Worm (Caenorhabditis elegans) whole organism, L4 larva: ENCODE data around the gene ifb-2.

Experiments
- F37D6.2 ChIP-seq: sonication (generic microtip); optimal IDR thresholded peaks from 2 replicates; lab custom pipeline; 2016; ENCODE audit warnings: mild to moderate bottlenecking, missing genetic modification characterization, missing compliant biosample characterization
- F49E8.2 ChIP-seq: sonication (generic microtip); optimal IDR thresholded peaks from 2 replicates; lab custom pipeline; 2016; ENCODE audit warnings: missing compliant biosample characterization, mild to moderate bottlenecking, missing genetic modification characterization, borderline replicate concordance
- T20F7.1 ChIP-seq: fragments of 200-800 bp; sonication (Bioruptor generic); optimal IDR thresholded peaks from 2 replicates; lab custom pipeline; 2018; ENCODE audit warnings: mild to moderate bottlenecking, missing genetic modification characterization, missing compliant biosample characterization
- Y105C5A.15 ChIP-seq: fragments of 200-800 bp; sonication (Bioruptor generic); IDR thresholded peaks from 2 replicates; pipeline ENCODE4 v1.3.6; 2022; ENCODE audit warnings: missing genetic modification characterization, missing compliant biosample characterization
- Y48G9A.11 ChIP-seq: fragments of 200-800 bp; sonication (Bioruptor generic); IDR thresholded peaks from 2 replicates; pipeline ENCODE4 v1.3.6; 2022; ENCODE audit warnings: missing genetic modification reagents, missing genetic modification characterization, missing compliant biosample characterization
- Y75B8A.6 ChIP-seq: fragments of 200-800 bp; sonication (Bioruptor generic); IDR thresholded peaks from 2 replicates; pipeline ENCODE4 v1.3.6; 2022; ENCODE audit warnings: missing genetic modification reagents, missing genetic modification characterization, missing compliant biosample characterization
- aha-1 ChIP-seq: fragments of 150-350 bp; peaks from one replicate; lab custom pipeline; 2014; ENCODE audit warnings: missing biosample characterization, missing genetic modification characterization
- aly-2 ChIP-seq: sonication (generic microtip); optimal IDR thresholded peaks from 2 replicates; lab custom pipeline; 2018; ENCODE audit warnings: missing biosample characterization, missing genetic modification characterization
- arid-1 ChIP-seq: fragments of 200-800 bp; sonication (Bioruptor generic); conservative IDR thresholded peaks from 2 replicates; pipeline ENCODE4 v1.3.6; 2022; ENCODE audit warnings: missing genetic modification reagents, missing genetic modification characterization, missing compliant biosample characterization
- ceh-28 ChIP-seq: fragments of 150-350 bp; optimal IDR thresholded peaks from 2 replicates; lab custom pipeline; 2014; ENCODE audit warnings: missing biosample characterization, missing genetic modification reagents, missing genetic modification characterization
- ceh-32 ChIP-seq: sonication (generic microtip); optimal IDR thresholded peaks from 2 replicates; lab custom pipeline; 2016; ENCODE audit warnings: mild to moderate bottlenecking, missing genetic modification characterization, missing compliant biosample characterization; ENCODE audit not compliant: poor library complexity
- ceh-62 ChIP-seq: sonication (generic microtip); optimal IDR thresholded peaks from 2 replicates; lab custom pipeline; 2017; ENCODE audit warnings: missing biosample characterization, missing genetic modification characterization
- ces-1 ChIP-seq: fragments of 150-350 bp; sonication (generic microtip); optimal IDR thresholded peaks from 4 replicates; lab custom pipeline; 2014; ENCODE audit warnings: missing biosample characterization, missing genetic modification reagents, missing genetic modification characterization
- daf-8 ChIP-seq: fragments of 200-800 bp; sonication (Bioruptor generic); IDR thresholded peaks from 2 replicates; pipeline ENCODE4 v1.3.6; 2022; ENCODE audit warnings: missing genetic modification characterization, missing compliant biosample characterization
- dmd-6 ChIP-seq: fragments of 200-800 bp; sonication (Bioruptor generic); IDR thresholded peaks from 2 replicates; pipeline ENCODE4 v1.3.6; 2022; ENCODE audit warnings: missing genetic modification reagents, missing genetic modification characterization, missing compliant biosample characterization
- dmd-8 ChIP-seq: fragments of 200-800 bp; sonication (Bioruptor generic); IDR thresholded peaks from 2 replicates; pipeline ENCODE4 v1.3.6; 2022; ENCODE audit warnings: missing genetic modification characterization, missing compliant biosample characterization
- dpl-1 ChIP-seq: fragments of 150-350 bp; optimal IDR thresholded peaks from 2 replicates; lab custom pipeline; 2014; ENCODE audit warnings: missing biosample characterization, missing genetic modification reagents, missing genetic modification characterization
- dve-1 ChIP-seq: sonication (generic microtip); optimal IDR thresholded peaks from 2 replicates; lab custom pipeline; 2017; ENCODE audit warnings: antibody characterized with exemption, mild to moderate bottlenecking, missing genetic modification characterization, missing compliant biosample characterization; ENCODE audit not compliant: insufficient read depth
- egl-27 ChIP-seq: sonication (generic microtip); optimal IDR thresholded peaks from 3 replicates; lab custom pipeline; 2017; ENCODE audit warnings: missing biosample characterization, missing genetic modification reagents, missing genetic modification characterization
- fos-1 ChIP-seq: fragments of 150-350 bp; optimal IDR thresholded peaks from 2 replicates; lab custom pipeline; 2014; ENCODE audit warnings: missing biosample characterization, missing genetic modification characterization
- hlh-11 ChIP-seq: fragments of 200-800 bp; sonication (Bioruptor generic); optimal IDR thresholded peaks from 2 replicates; lab custom pipeline; 2018; ENCODE audit warnings: mild to moderate bottlenecking, missing genetic modification characterization, missing compliant biosample characterization
- hlh-30 ChIP-seq: sonication (generic microtip); optimal IDR thresholded peaks from 2 replicates; lab custom pipeline; 2017; ENCODE audit warnings: antibody characterized with exemption, mild to moderate bottlenecking, missing genetic modification characterization, missing compliant biosample characterization; ENCODE audit not compliant: insufficient read depth
- hmg-1.1 ChIP-seq: fragments of 200-800 bp; sonication (Bioruptor generic); IDR thresholded peaks from 2 replicates; pipeline ENCODE4 v1.3.6; 2022; ENCODE audit warnings: missing genetic modification reagents, missing genetic modification characterization, missing compliant biosample characterization
- jun-1 ChIP-seq: fragments of 150-350 bp; optimal IDR thresholded peaks from 2 replicates; lab custom pipeline; 2014; ENCODE audit warnings: missing biosample characterization, missing genetic modification reagents, missing genetic modification characterization
- lin-1 ChIP-seq: fragments of 200-800 bp; sonication (Bioruptor generic); IDR thresholded peaks from 2 replicates; pipeline ENCODE4 v1.3.6; 2022; ENCODE audit warnings: missing genetic modification reagents, missing genetic modification characterization, missing compliant biosample characterization
- lin-29 ChIP-seq: fragments of 200-800 bp; sonication (Bioruptor generic); IDR thresholded peaks from 2 replicates; pipeline ENCODE4 v1.3.6; 2022; ENCODE audit warnings: missing genetic modification reagents, missing genetic modification characterization, missing compliant biosample characterization
- lin-38 ChIP-seq: fragments of 200-800 bp; sonication (Bioruptor generic); IDR thresholded peaks from 2 replicates; pipeline ENCODE4 v1.3.6; 2022; ENCODE audit warnings: missing genetic modification reagents, missing genetic modification characterization, missing compliant biosample characterization
- lin-39 ChIP-seq: fragments of 150-350 bp; optimal IDR thresholded peaks from 2 replicates; lab custom pipeline; 2014; ENCODE audit warnings: missing biosample characterization, missing genetic modification reagents, missing genetic modification characterization
- lsy-2 ChIP-seq, 2 experiments: fragments of 150-350 bp in 1 of 2; sonication (generic microtip) in 1 of 2; optimal IDR thresholded peaks; 2 replicates each; lab custom pipeline; 2014 to 2017; ENCODE audit warnings: missing biosample characterization in 2 of 2, missing genetic modification characterization in 2 of 2
- madf-9 ChIP-seq: fragments of 200-800 bp; sonication (Bioruptor generic); conservative IDR thresholded peaks from 2 replicates; pipeline ENCODE4 v1.3.6; 2022; ENCODE audit warnings: missing genetic modification reagents, missing genetic modification characterization, missing compliant biosample characterization
- mdt-29 ChIP-seq: fragments of 200-800 bp; sonication (Bioruptor generic); IDR thresholded peaks from 2 replicates; pipeline ENCODE4 v1.3.6; 2022; ENCODE audit warnings: missing genetic modification reagents, missing genetic modification characterization, missing compliant biosample characterization
- mxl-2 ChIP-seq: fragments of 200-800 bp; sonication (Bioruptor generic); conservative IDR thresholded peaks from 2 replicates; pipeline ENCODE4 v1.3.6; 2022; ENCODE audit warnings: missing genetic modification reagents, missing genetic modification characterization, missing compliant biosample characterization
- nhr-10 ChIP-seq: fragments of 150-350 bp; optimal IDR thresholded peaks from 2 replicates; lab custom pipeline; 2014; ENCODE audit warnings: missing biosample characterization, missing genetic modification characterization
- nhr-11 ChIP-seq: fragments of 150-350 bp; optimal IDR thresholded peaks from 2 replicates; lab custom pipeline; 2014; ENCODE audit warnings: missing biosample characterization, missing genetic modification characterization
- nhr-111 ChIP-seq: fragments of 200-800 bp; sonication (Bioruptor generic); optimal IDR thresholded peaks from 2 replicates; lab custom pipeline; 2018; ENCODE audit warnings: mild to moderate bottlenecking, missing genetic modification characterization, missing compliant biosample characterization
- nhr-28 ChIP-seq: fragments of 150-350 bp; optimal IDR thresholded peaks from 2 replicates; lab custom pipeline; 2014; ENCODE audit warnings: missing biosample characterization, missing genetic modification characterization
- pha-4 ChIP-seq, 2 experiments: fragments of 150-350 bp in 1 of 2; fragments of 200-800 bp in 1 of 2; sonication (Bioruptor generic) in 1 of 2; IDR thresholded peaks in 1 of 2; optimal IDR thresholded peaks in 1 of 2; 2 replicates each; pipeline versions ENCODE4 v1.3.6 to Lab custom; 2014 to 2022; ENCODE audit warnings: missing genetic modification characterization in 2 of 2, missing genetic modification reagents in 2 of 2, missing biosample characterization in 1 of 2, missing compliant biosample characterization in 1 of 2
- pqm-1 ChIP-seq: sonication (generic microtip); optimal IDR thresholded peaks from 2 replicates; lab custom pipeline; 2017; ENCODE audit warnings: missing biosample characterization, missing genetic modification characterization
- snpc-4 ChIP-seq: fragments of 150-350 bp; optimal IDR thresholded peaks from 2 replicates; lab custom pipeline; 2014; ENCODE audit warnings: missing biosample characterization, missing genetic modification characterization
- spr-1 ChIP-seq: sonication (generic microtip); optimal IDR thresholded peaks from 2 replicates; lab custom pipeline; 2016; ENCODE audit warnings: mild to moderate bottlenecking, missing genetic modification characterization, missing compliant biosample characterization
- spr-3 ChIP-seq: fragments of 200-800 bp; sonication (Bioruptor generic); optimal IDR thresholded peaks from 2 replicates; lab custom pipeline; 2018; ENCODE audit warnings: mild to moderate bottlenecking, missing genetic modification characterization, missing compliant biosample characterization
- tra-1 ChIP-seq: fragments of 200-800 bp; sonication (Bioruptor generic); IDR thresholded peaks from 2 replicates; pipeline ENCODE4 v1.3.6; 2022; ENCODE audit warnings: missing genetic modification reagents, missing genetic modification characterization, missing compliant biosample characterization
- unc-130 ChIP-seq: sonication (generic microtip); optimal IDR thresholded peaks from 2 replicates; lab custom pipeline; 2016; ENCODE audit warnings: missing genetic modification reagents, missing genetic modification characterization, missing compliant biosample characterization
- unc-39 ChIP-seq: sonication (generic microtip); optimal IDR thresholded peaks from 2 replicates; lab custom pipeline; 2017; ENCODE audit warnings: missing biosample characterization, missing genetic modification characterization
- vab-7 ChIP-seq: fragments of 200-800 bp; sonication (Bioruptor generic); IDR thresholded peaks from 2 replicates; pipeline ENCODE4 v1.3.6; 2022; ENCODE audit warnings: missing genetic modification reagents, missing genetic modification characterization, missing compliant biosample characterization
- zag-1 ChIP-seq: fragments of 150-350 bp; optimal IDR thresholded peaks from 2 replicates; lab custom pipeline; 2014; ENCODE audit warnings: missing biosample characterization, missing genetic modification characterization
- zfp-2 ChIP-seq: sonication (generic microtip); optimal IDR thresholded peaks from 2 replicates; lab custom pipeline; 2016; ENCODE audit warnings: mild to moderate bottlenecking, missing genetic modification characterization, missing compliant biosample characterization
- zfp-3 ChIP-seq: fragments of 200-800 bp; sonication (Bioruptor generic); conservative IDR thresholded peaks from 2 replicates; pipeline ENCODE4 v1.3.6; 2022; ENCODE audit warnings: missing genetic modification reagents, missing genetic modification characterization, missing compliant biosample characterization
- zip-11 ChIP-seq: fragments of 200-800 bp; sonication (Bioruptor generic); IDR thresholded peaks from 2 replicates; pipeline ENCODE4 v1.3.6; 2022; ENCODE audit warnings: missing genetic modification characterization, missing compliant biosample characterization
- zip-2 ChIP-seq: fragments of 150-350 bp; optimal IDR thresholded peaks from 2 replicates; lab custom pipeline; 2014; ENCODE audit warnings: missing biosample characterization, missing genetic modification characterization

ifb-2 gene

DNA sequence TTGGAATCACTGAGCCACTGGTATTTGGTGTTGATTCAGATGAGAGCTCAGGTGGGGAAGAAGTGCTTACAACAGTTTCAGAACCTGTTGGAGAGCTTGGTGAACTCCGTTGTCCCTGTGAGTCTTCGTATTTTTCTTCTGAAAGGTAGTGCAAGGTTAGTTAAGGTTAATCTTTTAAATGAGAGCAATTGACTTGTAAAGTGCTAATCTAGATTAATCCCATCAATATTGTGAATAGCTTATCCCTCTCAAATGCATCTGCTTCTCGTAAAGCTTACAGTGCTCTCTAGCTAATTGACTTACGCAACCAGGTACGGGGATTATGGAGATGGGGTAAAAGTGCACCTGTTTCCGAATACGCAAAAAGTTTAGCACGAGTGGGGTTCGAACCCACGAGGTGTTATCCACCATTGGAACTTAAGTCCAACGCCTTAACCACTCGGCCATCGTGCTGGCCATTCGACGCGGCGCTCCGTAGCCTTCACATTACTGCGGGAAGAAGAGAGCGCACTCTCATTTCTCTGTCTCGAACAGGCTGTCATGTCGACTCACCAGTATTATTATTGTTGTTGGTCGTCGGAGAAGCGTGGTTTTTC is 22.7 kb downstream of the ifb-2 start (continued):
- TF ChIP-seq lin-38 (GFP tag; lab: Robert Waterston, UW) (peak; percentile 72), T20F7.1 (GFP tag; lab: Kevin White, UChicago) (no peak), dve-1 (peak; percentile 41), arid-1 (GFP tag; lab: Robert Waterston, UW) (peak; percentile 72), aly-2 (tag; lab: Kevin White, UChicago) (no peak), unc-39 (tag; lab: Kevin White, UChicago) (no peak), zip-2 (no peak), vab-7 (peak; percentile 73), dmd-8 (GFP tag; lab: Robert Waterston, UW) (peak; percentile 67; the same call in 1 of the 2 replicates), spr-3 (GFP tag; lab: Kevin White, UChicago) (peak; percentile 1), aha-1 (tag; lab: Kevin White, UChicago) (peak; percentile 10), madf-9 (GFP tag; lab: Robert Waterston, UW) (peak; percentile 73), zfp-3 (GFP tag; lab: Robert Waterston, UW) (0 out of 2 replicates have a peak, but pooled peaks have one; percentile 54), mxl-2 (no peak), lin-29 (GFP tag; lab: Robert Waterston, UW) (0 out of 2 replicates have a peak, but pooled peaks have one; percentile 27), fos-1 (tag; lab: Kevin White, UChicago) (no peak), ceh-28 (tag; lab: Kevin White, UChicago) (no peak), mdt-29 (no peak), pqm-1 (tag; lab: Kevin White, UChicago) (no peak), egl-27 (tag; lab: Kevin White, UChicago) (no peak), nhr-11 (tag; lab: Kevin White, UChicago) (no peak), hlh-11 (tag; lab: Kevin White, UChicago) (peak; percentile 11), Y75B8A.6 (no peak), daf-8 (no peak), spr-1 (tag; lab: Kevin White, UChicago) (peak; percentile 23), ceh-62 (tag; lab: Kevin White, UChicago) (no peak), lin-1 (GFP tag; lab: Robert Waterston, UW) (no peak), Y48G9A.11 (GFP tag; lab: Robert Waterston, UW) (peak; percentile 59; the same call in 1 of the 2 replicates), snpc-4 (no peak), nhr-10 (no peak), dmd-6 (GFP tag; lab: Robert Waterston, UW) (peak; percentile 58), lin-39 (tag; lab: Kevin White, UChicago) (no peak), nhr-111 (GFP tag; lab: Kevin White, UChicago) (no peak), hlh-30 (tag; lab: Kevin White, UChicago) (peak; percentile 59), dpl-1 (GFP tag; lab: Kevin White, UChicago) (no peak), nhr-28 (tag; lab: Kevin White, UChicago) (peak; percentile 34), lsy-2 (tag; optimal IDR thresholded peaks at IDR 0.05; lab: Kevin White, UChicago) (no peak), ceh-32 (tag; lab: Kevin White, UChicago) (no peak), F37D6.2 (peak; percentile 2), zip-11 (GFP tag; lab: Robert Waterston, UW) (0 out of 2 replicates have a peak, but pooled peaks have one; percentile 32), ces-1 (no peak), F49E8.2 (tag; lab: Kevin White, UChicago) (no peak), hmg-1.1 (peak; percentile 83), zfp-2 (no peak), unc-130 (GFP tag; lab: Kevin White, UChicago) (peak; percentile 49), Y105C5A.15 (GFP tag; lab: Robert Waterston, UW) (peak; percentile 71; the same call in 1 of the 2 replicates), pha-4 (GFP tag; IDR thresholded peaks at IDR 0.05; lab: Robert Waterston, UW) (peak; percentile 66; the same call in 1 of the 2 replicates), pha-4 (tag; optimal IDR thresholded peaks at IDR 0.05; lab: Kevin White, UChicago) (no peak), jun-1 (tag; lab: Kevin White, UChicago) (no peak), zag-1 (tag; lab: Kevin White, UChicago) (no peak), tra-1 (GFP tag; lab: Robert Waterston, UW) (no peak)
